Worm (Caenorhabditis elegans) whole organism, L4 larva: ENCODE results near the gene K08D8.5.

Experiments used
- F10B5.3 ChIP-seq: sonication (generic microtip); optimal IDR thresholded peaks from 2 replicates; lab custom pipeline; 2016; ENCODE audit warnings: mild to moderate bottlenecking, missing genetic modification characterization, missing compliant biosample characterization
- F26F4.8 ChIP-seq: fragments of 200-800 bp; sonication (Bioruptor generic); conservative IDR thresholded peaks from 2 replicates; pipeline ENCODE4 v1.3.6; 2022; ENCODE audit warnings: missing genetic modification characterization, missing compliant biosample characterization
- F49E8.2 ChIP-seq: sonication (generic microtip); optimal IDR thresholded peaks from 2 replicates; lab custom pipeline; 2016; ENCODE audit warnings: missing compliant biosample characterization, mild to moderate bottlenecking, missing genetic modification characterization, borderline replicate concordance
- ama-1 ChIP-seq: fragments of 150-350 bp; optimal IDR thresholded peaks from 2 replicates; lab custom pipeline; 2014; ENCODE audit warnings: inconsistent platforms, mixed read lengths
- ceh-20 ChIP-seq: fragments of 200-800 bp; sonication (Bioruptor generic); IDR thresholded peaks from 2 replicates; pipeline ENCODE4 v1.3.6; 2022; ENCODE audit warnings: missing genetic modification reagents, missing genetic modification characterization, missing compliant biosample characterization
- ctbp-1 ChIP-seq: fragments of 200-800 bp; sonication (Bioruptor generic); IDR thresholded peaks from 2 replicates; pipeline ENCODE4 v1.3.6; 2022; ENCODE audit warnings: missing genetic modification reagents, missing genetic modification characterization, missing compliant biosample characterization
- daf-12 ChIP-seq: fragments of 150-350 bp; optimal IDR thresholded peaks from 2 replicates; lab custom pipeline; 2014; ENCODE audit warnings: missing biosample characterization, missing genetic modification reagents, missing genetic modification characterization
- daf-16 ChIP-seq, 3 experiments: sonication (generic microtip); optimal IDR thresholded peaks; 2 replicates each; lab custom pipeline; 2016 to 2017; ENCODE audit warnings: missing genetic modification characterization in 3 of 3, missing genetic modification reagents in 3 of 3, mild to moderate bottlenecking in 2 of 3, missing compliant biosample characterization in 2 of 3, missing biosample characterization in 1 of 3, moderate library complexity in 1 of 3
- dmd-6 ChIP-seq: fragments of 200-800 bp; sonication (Bioruptor generic); IDR thresholded peaks from 2 replicates; pipeline ENCODE4 v1.3.6; 2022; ENCODE audit warnings: missing genetic modification reagents, missing genetic modification characterization, missing compliant biosample characterization
- dve-1 ChIP-seq: sonication (generic microtip); optimal IDR thresholded peaks from 2 replicates; lab custom pipeline; 2017; ENCODE audit warnings: antibody characterized with exemption, mild to moderate bottlenecking, missing genetic modification characterization, missing compliant biosample characterization; ENCODE audit not compliant: insufficient read depth
- egl-43 ChIP-seq: fragments of 200-800 bp; sonication (Bioruptor generic); IDR thresholded peaks from 2 replicates; pipeline ENCODE4 v1.3.6; 2022; ENCODE audit warnings: missing genetic modification reagents, missing genetic modification characterization, missing compliant biosample characterization
- lin-15B ChIP-seq: fragments of 150-350 bp; sonication (generic microtip); optimal IDR thresholded peaks from 3 replicates; lab custom pipeline; 2014; ENCODE audit warnings: missing biosample characterization, missing genetic modification characterization
- lin-29 ChIP-seq: fragments of 200-800 bp; sonication (Bioruptor generic); IDR thresholded peaks from 2 replicates; pipeline ENCODE4 v1.3.6; 2022; ENCODE audit warnings: missing genetic modification reagents, missing genetic modification characterization, missing compliant biosample characterization
- lin-39 ChIP-seq: fragments of 150-350 bp; optimal IDR thresholded peaks from 2 replicates; lab custom pipeline; 2014; ENCODE audit warnings: missing biosample characterization, missing genetic modification reagents, missing genetic modification characterization
- lir-3 ChIP-seq: sonication (generic microtip); optimal IDR thresholded peaks from 2 replicates; lab custom pipeline; 2016; ENCODE audit warnings: mild to moderate bottlenecking, missing genetic modification characterization, missing compliant biosample characterization
- lsy-2 ChIP-seq, 2 experiments: fragments of 150-350 bp in 1 of 2; sonication (generic microtip) in 1 of 2; optimal IDR thresholded peaks; 2 replicates each; lab custom pipeline; 2014 to 2017; ENCODE audit warnings: missing biosample characterization in 2 of 2, missing genetic modification characterization in 2 of 2
- mdl-1 ChIP-seq, 2 experiments: fragments of 150-350 bp in 1 of 2; sonication (generic microtip) in 1 of 2; optimal IDR thresholded peaks; 2 replicates each; lab custom pipeline; 2014 to 2017; ENCODE audit warnings: missing biosample characterization in 2 of 2, missing genetic modification characterization in 2 of 2
- mep-1 ChIP-seq: fragments of 150-350 bp; sonication (generic microtip); optimal IDR thresholded peaks from 3 replicates; lab custom pipeline; 2014; ENCODE audit warnings: missing biosample characterization, missing genetic modification characterization
- mes-2 ChIP-seq: sonication (generic microtip); optimal IDR thresholded peaks from 2 replicates; lab custom pipeline; 2016; ENCODE audit warnings: missing genotype, mild to moderate bottlenecking, missing genetic modification characterization, missing compliant biosample characterization; ENCODE audit not compliant: poor library complexity, severe bottlenecking
- mxl-3 ChIP-seq: fragments of 200-800 bp; sonication (Bioruptor generic); optimal IDR thresholded peaks from 2 replicates; lab custom pipeline; 2018; ENCODE audit warnings: mild to moderate bottlenecking, missing genetic modification characterization, missing compliant biosample characterization
- nhr-10 ChIP-seq: fragments of 150-350 bp; optimal IDR thresholded peaks from 2 replicates; lab custom pipeline; 2014; ENCODE audit warnings: missing biosample characterization, missing genetic modification characterization
- nhr-28 ChIP-seq: fragments of 150-350 bp; optimal IDR thresholded peaks from 2 replicates; lab custom pipeline; 2014; ENCODE audit warnings: missing biosample characterization, missing genetic modification characterization
- nhr-42 ChIP-seq: fragments of 200-800 bp; sonication (Bioruptor generic); IDR thresholded peaks from 2 replicates; pipeline ENCODE4 v1.3.6; 2022; ENCODE audit warnings: missing genetic modification characterization, missing compliant biosample characterization
- nhr-6 ChIP-seq: fragments of 150-350 bp; optimal IDR thresholded peaks from 2 replicates; lab custom pipeline; 2014; ENCODE audit warnings: missing biosample characterization, missing genetic modification characterization
- nhr-77 ChIP-seq: fragments of 150-350 bp; optimal IDR thresholded peaks from 2 replicates; lab custom pipeline; 2014; ENCODE audit warnings: missing biosample characterization, missing genetic modification characterization
- pha-4 ChIP-seq, 2 experiments: fragments of 150-350 bp in 1 of 2; fragments of 200-800 bp in 1 of 2; sonication (Bioruptor generic) in 1 of 2; IDR thresholded peaks in 1 of 2; optimal IDR thresholded peaks in 1 of 2; 2 replicates each; pipeline versions ENCODE4 v1.3.6 to Lab custom; 2014 to 2022; ENCODE audit warnings: missing genetic modification characterization in 2 of 2, missing genetic modification reagents in 2 of 2, missing biosample characterization in 1 of 2, missing compliant biosample characterization in 1 of 2
- pqm-1 ChIP-seq: sonication (generic microtip); optimal IDR thresholded peaks from 2 replicates; lab custom pipeline; 2017; ENCODE audit warnings: missing biosample characterization, missing genetic modification characterization
- rbr-2 ChIP-seq: sonication (generic microtip); optimal IDR thresholded peaks from 2 replicates; lab custom pipeline; 2016; ENCODE audit warnings: missing genotype, missing genetic modification characterization, missing compliant biosample characterization
- skn-1 ChIP-seq: fragments of 150-350 bp; optimal IDR thresholded peaks from 2 replicates; lab custom pipeline; 2014; ENCODE audit warnings: missing biosample characterization, missing genetic modification characterization
- tag-97 ChIP-seq: fragments of 200-800 bp; sonication (Bioruptor generic); IDR thresholded peaks from 2 replicates; pipeline ENCODE4 v1.3.6; 2022; ENCODE audit warnings: missing genetic modification characterization, missing compliant biosample characterization
- unc-39 ChIP-seq: sonication (generic microtip); optimal IDR thresholded peaks from 2 replicates; lab custom pipeline; 2017; ENCODE audit warnings: missing biosample characterization, missing genetic modification characterization
- unc-62 ChIP-seq, 3 experiments: fragments of 150-350 bp in 1 of 3; sonication (generic microtip); optimal IDR thresholded peaks in 2 of 3; peaks in 1 of 3; 1 replicate in 1 of 3; 2 replicates in 2 of 3; lab custom pipeline; 2014 to 2017; ENCODE audit warnings: missing biosample characterization in 3 of 3, missing genetic modification characterization in 3 of 3, missing genetic modification reagents in 3 of 3, missing genotype in 1 of 3
- zfp-3 ChIP-seq: fragments of 200-800 bp; sonication (Bioruptor generic); conservative IDR thresholded peaks from 2 replicates; pipeline ENCODE4 v1.3.6; 2022; ENCODE audit warnings: missing genetic modification reagents, missing genetic modification characterization, missing compliant biosample characterization
- ztf-11 ChIP-seq: fragments of 150-350 bp; optimal IDR thresholded peaks from 2 replicates; lab custom pipeline; 2014; ENCODE audit warnings: missing biosample characterization, missing genetic modification characterization

K08D8.5 gene

ce11 chrIV:12900267-12900666 lies 11.7 kb downstream of the K08D8.5 start, which contains the start of gene K08D8.10:
Gene K08D8.10, plus strand, starts transcription at chrIV:12900567.
- TF ChIP-seq F49E8.2 (tag; lab: Kevin White, UChicago) (no peak), daf-16 (GFP tag; optimal IDR thresholded peaks at IDR 0.05; lab: Kevin White, UChicago) (no peak), daf-16 (tag; optimal IDR thresholded peaks at IDR 0.05; lab: Kevin White, UChicago) (peak; percentile 9)

- TF ChIP-seq mes-2 (tag; lab: Kevin White, UChicago), result no peak
- no peak for TF ChIP-seq nhr-42 (GFP tag; lab: Robert Waterston, UW)
- TF ChIP-seq nhr-77 (tag; lab: Kevin White, UChicago), result no peak
- TF ChIP-seq mxl-3 (GFP tag; lab: Kevin White, UChicago), result no peak
- TF ChIP-seq dve-1 (tag; lab: Kevin White, UChicago), result no peak
- no peak for TF ChIP-seq nhr-28
- TF ChIP-seq mdl-1 (tag; optimal IDR thresholded peaks at IDR 0.05; lab: Kevin White, UChicago), result no peak
- TF ChIP-seq ama-1 (lab: Kevin White, UChicago), result no peak
- no peak for TF ChIP-seq zfp-3 (GFP tag; lab: Robert Waterston, UW)
- no peak for TF ChIP-seq nhr-10
- no peak for TF ChIP-seq ceh-20 (GFP tag; lab: Robert Waterston, UW)
- TF ChIP-seq nhr-6 (tag; lab: Kevin White, UChicago), result no peak
- no peak for TF ChIP-seq mep-1
These were observed 12.5 kb downstream of the K08D8.5 start, which contains the start of gene K08D8.9 for ce11 chrIV:12899392-12899791. Gene K08D8.9, plus strand, starts transcription at chrIV:12899692.

- peak; percentile 59 for TF ChIP-seq nhr-28
- no peak for TF ChIP-seq lsy-2 (tag; optimal IDR thresholded peaks at IDR 0.05; lab: Kevin White, UChicago)
- no peak for TF ChIP-seq daf-16 (GFP tag; optimal IDR thresholded peaks at IDR 0.05; lab: Kevin White, UChicago)
- TF ChIP-seq daf-16 (tag; optimal IDR thresholded peaks at IDR 0.05; lab: Kevin White, UChicago), result peak; percentile 38
These were observed 13.1 kb downstream of the K08D8.5 start for ce11 chrIV:12898823-12899222.

ce11 chrIV:12897146-12897545 lies 14.8 kb downstream of the K08D8.5 start:
- no peak for TF ChIP-seq pha-4 (GFP tag; IDR thresholded peaks at IDR 0.05; lab: Robert Waterston, UW)
- no peak for TF ChIP-seq pha-4 (tag; optimal IDR thresholded peaks at IDR 0.05; lab: Kevin White, UChicago)
- no peak for TF ChIP-seq ctbp-1
- TF ChIP-seq mes-2 (tag; lab: Kevin White, UChicago), result no peak
- no peak for TF ChIP-seq ztf-11
- TF ChIP-seq lir-3 (tag; lab: Kevin White, UChicago), result no peak
- TF ChIP-seq rbr-2, result no peak
- TF ChIP-seq unc-39 (tag; lab: Kevin White, UChicago), result no peak
- TF ChIP-seq unc-62 (GFP tag; optimal IDR thresholded peaks at IDR 0.05 in 1 of 2; lab: Kevin White, UChicago), result peak in 1 of 2 experiments; percentile 74
- TF ChIP-seq unc-62 (tag; optimal IDR thresholded peaks at IDR 0.05; lab: Kevin White, UChicago), result no peak
- no peak for TF ChIP-seq daf-16 (GFP tag; optimal IDR thresholded peaks at IDR 0.05; lab: Kevin White, UChicago)
- peak; percentile 17 for TF ChIP-seq daf-16 (tag; optimal IDR thresholded peaks at IDR 0.05; lab: Kevin White, UChicago)
- TF ChIP-seq mxl-3 (GFP tag; lab: Kevin White, UChicago), result no peak

ce11 chrIV:12896371-12896882 lies 15.5 kb downstream of the K08D8.5 start, which contains the start of gene K08D8.7:
Gene K08D8.7, plus strand, starts transcription at chrIV:12896832.
- TF ChIP-seq dmd-6 (peak; percentile 33; the same call in 1 of the 2 replicates), dve-1 (tag; lab: Kevin White, UChicago) (peak; percentile 23), daf-16 (GFP tag; optimal IDR thresholded peaks at IDR 0.05; lab: Kevin White, UChicago) (no peak), daf-16 (tag; optimal IDR thresholded peaks at IDR 0.05; lab: Kevin White, UChicago) (peak; percentile 24), nhr-28 (peak; percentile 41), mes-2 (tag; lab: Kevin White, UChicago) (no peak), pqm-1 (tag; lab: Kevin White, UChicago) (peak; percentile 40), daf-12 (no peak)

ce11 chrIV:12894996-12895395 lies 16.9 kb downstream of the K08D8.5 start, which contains the start of gene K08D8.11:
Gene K08D8.11, plus strand, starts transcription at chrIV:12895296.
- TF ChIP-seq skn-1 (tag; lab: Kevin White, UChicago), result no peak
- TF ChIP-seq lin-29, result no peak
- no peak for TF ChIP-seq nhr-42 (GFP tag; lab: Robert Waterston, UW)
- TF ChIP-seq lin-15B, result no peak
- TF ChIP-seq tag-97, result no peak
- TF ChIP-seq F26F4.8 (GFP tag; lab: Robert Waterston, UW), result no peak
- TF ChIP-seq F49E8.2 (tag; lab: Kevin White, UChicago), result no peak
- TF ChIP-seq lin-39 (tag; lab: Kevin White, UChicago), result no peak
- no peak for TF ChIP-seq egl-43 (GFP tag; lab: Robert Waterston, UW)
- TF ChIP-seq F10B5.3, result no peak
- TF ChIP-seq dve-1 (tag; lab: Kevin White, UChicago), result no peak
